Worm (Caenorhabditis elegans): Measurements from ENCODE around the gene F59E11.7.

Gene F59E11.7

ce11 chrV:8990194-8990649 is at the start of gene F59E11.7:
TSS of gene F59E11.7 (plus strand) at chrV:8990244.
- TF ChIP-seq Y22D7AL.16 (tag; optimal IDR thresholded peaks at IDR 0.05) (no peak), elt-2 (tag; optimal IDR thresholded peaks at IDR 0.05) (no peak), ceh-30 (tag; optimal IDR thresholded peaks at IDR 0.05) (no peak), hlh-8 (tag; optimal IDR thresholded peaks at IDR 0.05) (no peak), unc-3 (GFP tag; conservative IDR thresholded peaks at IDR 0.05) (no peak), unc-3 (tag; optimal IDR thresholded peaks at IDR 0.05) (no peak), tbx-7 (tag; optimal IDR thresholded peaks at IDR 0.05) (no peak), ref-2 (tag; optimal IDR thresholded peaks at IDR 0.05) (no peak), tbx-2 (tag; optimal IDR thresholded peaks at IDR 0.05) (no peak), T23F11.4 (GFP tag; optimal IDR thresholded peaks at IDR 0.05) (no peak), ets-4 (tag; optimal IDR thresholded peaks at IDR 0.05) (no peak), unc-55 (GFP tag; optimal IDR thresholded peaks at IDR 0.05) (no peak), C08G9.2 (tag; optimal IDR thresholded peaks at IDR 0.05) (no peak), unc-42 (tag; optimal IDR thresholded peaks at IDR 0.05) (no peak), fax-1 (tag; optimal IDR thresholded peaks at IDR 0.05) (no peak), dve-1 (tag; optimal IDR thresholded peaks at IDR 0.05) (no peak), ama-1 (optimal IDR thresholded peaks at IDR 0.05) (no peak), pag-3 (tag; optimal IDR thresholded peaks at IDR 0.05; ENCODE audit: borderline replicate concordance) (no peak), madf-2 (tag; optimal IDR thresholded peaks at IDR 0.05) (no peak)

ce11 chrV:8940419-8940818 is 49.6 kb upstream of the F59E11.7 start:
- TF ChIP-seq ceh-6 (GFP tag; optimal IDR thresholded peaks at IDR 0.05), result no peak
- TF ChIP-seq sdc-2 (tag; optimal IDR thresholded peaks at IDR 0.05), result no peak
- no peak for TF ChIP-seq ama-1 (optimal IDR thresholded peaks at IDR 0.05)
- no peak for TF ChIP-seq ceh-22 (tag; optimal IDR thresholded peaks at IDR 0.05)
- no peak for TF ChIP-seq ceh-45 (GFP tag; IDR thresholded peaks at IDR 0.05)
- TF ChIP-seq npax-4 (tag; optimal IDR thresholded peaks at IDR 0.05), result no peak
- no peak for TF ChIP-seq K02D7.2 (tag; optimal IDR thresholded peaks at IDR 0.05)

ce11 chrV:8942437-8942978 is 47.5 kb upstream of the F59E11.7 start:
- TF ChIP-seq lim-6 (tag; optimal IDR thresholded peaks at IDR 0.05) (no peak), ceh-6 (GFP tag; optimal IDR thresholded peaks at IDR 0.05) (no peak), fkh-6 (tag; optimal IDR thresholded peaks at IDR 0.05) (no peak), ztf-16 (tag; optimal IDR thresholded peaks at IDR 0.05) (no peak), madf-2 (tag; optimal IDR thresholded peaks at IDR 0.05) (no peak), rnt-1 (tag; optimal IDR thresholded peaks at IDR 0.05) (no peak), C38D4.7 (GFP tag; optimal IDR thresholded peaks at IDR 0.05) (no peak), tbx-7 (tag; optimal IDR thresholded peaks at IDR 0.05) (no peak), ceh-45 (GFP tag; IDR thresholded peaks at IDR 0.05) (no peak), sdc-2 (tag; optimal IDR thresholded peaks at IDR 0.05) (no peak), ama-1 (optimal IDR thresholded peaks at IDR 0.05) (no peak), unc-3 (GFP tag; conservative IDR thresholded peaks at IDR 0.05) (no peak), unc-3 (tag; optimal IDR thresholded peaks at IDR 0.05) (no peak), unc-42 (tag; optimal IDR thresholded peaks at IDR 0.05) (no peak), unc-55 (GFP tag; optimal IDR thresholded peaks at IDR 0.05) (no peak), ceh-9 (tag; optimal IDR thresholded peaks at IDR 0.05) (no peak), dve-1 (tag; optimal IDR thresholded peaks at IDR 0.05) (no peak)

ce11 chrV:8943963-8944362 is 46.1 kb upstream of the F59E11.7 start, which contains the start of gene T19A5.3:
TSS of gene T19A5.3 (minus strand) at chrV:8944063.
- TF ChIP-seq ceh-30 (tag; optimal IDR thresholded peaks at IDR 0.05) (no peak), syd-9 (tag; optimal IDR thresholded peaks at IDR 0.05) (no peak), elt-4 (tag; optimal IDR thresholded peaks at IDR 0.05) (no peak), ceh-6 (GFP tag; optimal IDR thresholded peaks at IDR 0.05) (no peak), elt-2 (tag; optimal IDR thresholded peaks at IDR 0.05) (no peak), ztf-16 (tag; optimal IDR thresholded peaks at IDR 0.05) (no peak)

ce11 chrV:8944481-8944880 is 45.6 kb upstream of the F59E11.7 start:
- TF ChIP-seq unc-3 (GFP tag; conservative IDR thresholded peaks at IDR 0.05), result no peak
- TF ChIP-seq unc-3 (tag; optimal IDR thresholded peaks at IDR 0.05), result no peak
- TF ChIP-seq ztf-16 (tag; optimal IDR thresholded peaks at IDR 0.05), result no peak
- TF ChIP-seq ceh-2 (tag; optimal IDR thresholded peaks at IDR 0.05), result no peak
- no peak for TF ChIP-seq fkh-6 (tag; optimal IDR thresholded peaks at IDR 0.05)
